Worm (Caenorhabditis elegans) whole organism, L4 larva: ENCODE data around the gene F28H6.6.

Experiments used
- D1046.2 ChIP-seq: fragments of 200-800 bp; sonication (Bioruptor generic); IDR thresholded peaks from 2 replicates; pipeline ENCODE4 v1.3.6; 2022; ENCODE audit warnings: missing genetic modification characterization, missing compliant biosample characterization
- F10B5.3 ChIP-seq: sonication (generic microtip); optimal IDR thresholded peaks from 2 replicates; lab custom pipeline; 2016; ENCODE audit warnings: mild to moderate bottlenecking, missing genetic modification characterization, missing compliant biosample characterization
- F26F4.8 ChIP-seq: fragments of 200-800 bp; sonication (Bioruptor generic); conservative IDR thresholded peaks from 2 replicates; pipeline ENCODE4 v1.3.6; 2022; ENCODE audit warnings: missing genetic modification characterization, missing compliant biosample characterization
- F44E2.7 ChIP-seq: fragments of 200-800 bp; sonication (Bioruptor generic); IDR thresholded peaks from 2 replicates; pipeline ENCODE4 v2.1.2; 2022; ENCODE audit warnings: missing genetic modification characterization, missing compliant biosample characterization
- R02D3.7 ChIP-seq: fragments of 150-350 bp; sonication (generic microtip); optimal IDR thresholded peaks from 3 replicates; lab custom pipeline; 2014; ENCODE audit warnings: missing biosample characterization, missing genetic modification characterization
- T26A8.4 ChIP-seq: fragments of 200-800 bp; sonication (Bioruptor generic); IDR thresholded peaks from 2 replicates; pipeline ENCODE4 v1.3.6; 2022; ENCODE audit warnings: missing genetic modification characterization, missing compliant biosample characterization
- Y105C5A.15 ChIP-seq: fragments of 200-800 bp; sonication (Bioruptor generic); IDR thresholded peaks from 2 replicates; pipeline ENCODE4 v1.3.6; 2022; ENCODE audit warnings: missing genetic modification characterization, missing compliant biosample characterization
- Y48G9A.11 ChIP-seq: fragments of 200-800 bp; sonication (Bioruptor generic); IDR thresholded peaks from 2 replicates; pipeline ENCODE4 v1.3.6; 2022; ENCODE audit warnings: missing genetic modification reagents, missing genetic modification characterization, missing compliant biosample characterization
- Y5F2A.4 ChIP-seq: fragments of 200-800 bp; sonication (Bioruptor generic); optimal IDR thresholded peaks from 2 replicates; lab custom pipeline; 2018; ENCODE audit warnings: mild to moderate bottlenecking, missing genetic modification characterization, missing compliant biosample characterization
- Y75B8A.6 ChIP-seq: fragments of 200-800 bp; sonication (Bioruptor generic); IDR thresholded peaks from 2 replicates; pipeline ENCODE4 v1.3.6; 2022; ENCODE audit warnings: missing genetic modification reagents, missing genetic modification characterization, missing compliant biosample characterization
- ZK546.5 ChIP-seq, 2 experiments: sonication (generic microtip); optimal IDR thresholded peaks; 2 replicates each; lab custom pipeline; 2017; ENCODE audit warnings: missing biosample characterization in 2 of 2, missing genetic modification characterization in 2 of 2
- aly-2 ChIP-seq: sonication (generic microtip); optimal IDR thresholded peaks from 2 replicates; lab custom pipeline; 2018; ENCODE audit warnings: missing biosample characterization, missing genetic modification characterization
- ama-1 ChIP-seq: fragments of 150-350 bp; optimal IDR thresholded peaks from 2 replicates; lab custom pipeline; 2014; ENCODE audit warnings: inconsistent platforms, mixed read lengths
- ceh-20 ChIP-seq: fragments of 200-800 bp; sonication (Bioruptor generic); IDR thresholded peaks from 2 replicates; pipeline ENCODE4 v1.3.6; 2022; ENCODE audit warnings: missing genetic modification reagents, missing genetic modification characterization, missing compliant biosample characterization
- ceh-28 ChIP-seq: fragments of 150-350 bp; optimal IDR thresholded peaks from 2 replicates; lab custom pipeline; 2014; ENCODE audit warnings: missing biosample characterization, missing genetic modification reagents, missing genetic modification characterization
- ceh-32 ChIP-seq: sonication (generic microtip); optimal IDR thresholded peaks from 2 replicates; lab custom pipeline; 2016; ENCODE audit warnings: mild to moderate bottlenecking, missing genetic modification characterization, missing compliant biosample characterization; ENCODE audit not compliant: poor library complexity
- ceh-44 ChIP-seq: fragments of 200-800 bp; sonication (Bioruptor generic); IDR thresholded peaks from 2 replicates; pipeline ENCODE4 v1.3.6; 2022; ENCODE audit warnings: missing genetic modification reagents, missing genetic modification characterization, missing compliant biosample characterization
- daf-12 ChIP-seq: fragments of 150-350 bp; optimal IDR thresholded peaks from 2 replicates; lab custom pipeline; 2014; ENCODE audit warnings: missing biosample characterization, missing genetic modification reagents, missing genetic modification characterization
- daf-19 ChIP-seq: fragments of 200-800 bp; sonication (Bioruptor generic); conservative IDR thresholded peaks from 2 replicates; pipeline ENCODE4 v1.3.6; 2022; ENCODE audit warnings: missing genetic modification characterization, missing compliant biosample characterization
- daf-8 ChIP-seq: fragments of 200-800 bp; sonication (Bioruptor generic); IDR thresholded peaks from 2 replicates; pipeline ENCODE4 v1.3.6; 2022; ENCODE audit warnings: missing genetic modification characterization, missing compliant biosample characterization
- dmd-8 ChIP-seq: fragments of 200-800 bp; sonication (Bioruptor generic); IDR thresholded peaks from 2 replicates; pipeline ENCODE4 v1.3.6; 2022; ENCODE audit warnings: missing genetic modification characterization, missing compliant biosample characterization
- dmd-9 ChIP-seq: fragments of 200-800 bp; sonication (Bioruptor generic); IDR thresholded peaks from 2 replicates; pipeline ENCODE4 v1.3.6; 2022; ENCODE audit warnings: missing genetic modification reagents, missing genetic modification characterization, missing compliant biosample characterization
- dpl-1 ChIP-seq: fragments of 150-350 bp; optimal IDR thresholded peaks from 2 replicates; lab custom pipeline; 2014; ENCODE audit warnings: missing biosample characterization, missing genetic modification reagents, missing genetic modification characterization
- dve-1 ChIP-seq: sonication (generic microtip); optimal IDR thresholded peaks from 2 replicates; lab custom pipeline; 2017; ENCODE audit warnings: antibody characterized with exemption, mild to moderate bottlenecking, missing genetic modification characterization, missing compliant biosample characterization; ENCODE audit not compliant: insufficient read depth
- egl-43 ChIP-seq: fragments of 200-800 bp; sonication (Bioruptor generic); IDR thresholded peaks from 2 replicates; pipeline ENCODE4 v1.3.6; 2022; ENCODE audit warnings: missing genetic modification reagents, missing genetic modification characterization, missing compliant biosample characterization
- fkh-10 ChIP-seq: fragments of 150-350 bp; optimal IDR thresholded peaks from 2 replicates; lab custom pipeline; 2014; ENCODE audit warnings: missing biosample characterization, missing genetic modification reagents, missing genetic modification characterization
- fos-1 ChIP-seq: fragments of 150-350 bp; optimal IDR thresholded peaks from 2 replicates; lab custom pipeline; 2014; ENCODE audit warnings: missing biosample characterization, missing genetic modification characterization
- gei-8 ChIP-seq: fragments of 200-800 bp; sonication (Bioruptor generic); optimal IDR thresholded peaks from 2 replicates; lab custom pipeline; 2018; ENCODE audit warnings: mild to moderate bottlenecking, missing genetic modification characterization, missing compliant biosample characterization
- hmg-1.1 ChIP-seq: fragments of 200-800 bp; sonication (Bioruptor generic); IDR thresholded peaks from 2 replicates; pipeline ENCODE4 v1.3.6; 2022; ENCODE audit warnings: missing genetic modification reagents, missing genetic modification characterization, missing compliant biosample characterization
- lin-1 ChIP-seq: fragments of 200-800 bp; sonication (Bioruptor generic); IDR thresholded peaks from 2 replicates; pipeline ENCODE4 v1.3.6; 2022; ENCODE audit warnings: missing genetic modification reagents, missing genetic modification characterization, missing compliant biosample characterization
- lin-15B ChIP-seq: fragments of 150-350 bp; sonication (generic microtip); optimal IDR thresholded peaks from 3 replicates; lab custom pipeline; 2014; ENCODE audit warnings: missing biosample characterization, missing genetic modification characterization
- lin-29 ChIP-seq: fragments of 200-800 bp; sonication (Bioruptor generic); IDR thresholded peaks from 2 replicates; pipeline ENCODE4 v1.3.6; 2022; ENCODE audit warnings: missing genetic modification reagents, missing genetic modification characterization, missing compliant biosample characterization
- madf-9 ChIP-seq: fragments of 200-800 bp; sonication (Bioruptor generic); conservative IDR thresholded peaks from 2 replicates; pipeline ENCODE4 v1.3.6; 2022; ENCODE audit warnings: missing genetic modification reagents, missing genetic modification characterization, missing compliant biosample characterization
- mdt-29 ChIP-seq: fragments of 200-800 bp; sonication (Bioruptor generic); IDR thresholded peaks from 2 replicates; pipeline ENCODE4 v1.3.6; 2022; ENCODE audit warnings: missing genetic modification reagents, missing genetic modification characterization, missing compliant biosample characterization
- mep-1 ChIP-seq: fragments of 150-350 bp; sonication (generic microtip); optimal IDR thresholded peaks from 3 replicates; lab custom pipeline; 2014; ENCODE audit warnings: missing biosample characterization, missing genetic modification characterization
- mxl-2 ChIP-seq: fragments of 200-800 bp; sonication (Bioruptor generic); conservative IDR thresholded peaks from 2 replicates; pipeline ENCODE4 v1.3.6; 2022; ENCODE audit warnings: missing genetic modification reagents, missing genetic modification characterization, missing compliant biosample characterization
- nhr-10 ChIP-seq: fragments of 150-350 bp; optimal IDR thresholded peaks from 2 replicates; lab custom pipeline; 2014; ENCODE audit warnings: missing biosample characterization, missing genetic modification characterization
- nhr-11 ChIP-seq: fragments of 150-350 bp; optimal IDR thresholded peaks from 2 replicates; lab custom pipeline; 2014; ENCODE audit warnings: missing biosample characterization, missing genetic modification characterization
- nhr-111 ChIP-seq: fragments of 200-800 bp; sonication (Bioruptor generic); optimal IDR thresholded peaks from 2 replicates; lab custom pipeline; 2018; ENCODE audit warnings: mild to moderate bottlenecking, missing genetic modification characterization, missing compliant biosample characterization
- nhr-237 ChIP-seq: sonication (generic microtip); optimal IDR thresholded peaks from 2 replicates; lab custom pipeline; 2017; ENCODE audit warnings: missing biosample characterization, missing genetic modification characterization
- nhr-41 ChIP-seq: fragments of 200-800 bp; sonication (Bioruptor generic); IDR thresholded peaks from 2 replicates; pipeline ENCODE4 v1.3.6; 2022; ENCODE audit warnings: missing genetic modification reagents, missing genetic modification characterization, missing compliant biosample characterization
- nhr-48 ChIP-seq: sonication (generic microtip); optimal IDR thresholded peaks from 2 replicates; lab custom pipeline; 2016; ENCODE audit warnings: mild to moderate bottlenecking, missing genetic modification characterization, missing compliant biosample characterization
- nhr-6 ChIP-seq: fragments of 150-350 bp; optimal IDR thresholded peaks from 2 replicates; lab custom pipeline; 2014; ENCODE audit warnings: missing biosample characterization, missing genetic modification characterization
- php-3 ChIP-seq: fragments of 200-800 bp; sonication (Bioruptor generic); IDR thresholded peaks from 2 replicates; pipeline ENCODE4 v1.3.6; 2022; ENCODE audit warnings: missing genetic modification reagents, missing genetic modification characterization, missing compliant biosample characterization
- rbr-2 ChIP-seq: sonication (generic microtip); optimal IDR thresholded peaks from 2 replicates; lab custom pipeline; 2016; ENCODE audit warnings: missing genotype, missing genetic modification characterization, missing compliant biosample characterization
- saeg-2 ChIP-seq: fragments of 200-800 bp; sonication (Bioruptor generic); IDR thresholded peaks from 2 replicates; pipeline ENCODE4 v1.3.6; 2022; ENCODE audit warnings: missing genetic modification reagents, missing genetic modification characterization, missing compliant biosample characterization
- set-16 ChIP-seq: fragments of 200-800 bp; sonication (Bioruptor generic); IDR thresholded peaks from 2 replicates; pipeline ENCODE4 v1.3.6; 2022; ENCODE audit warnings: missing genetic modification reagents, missing genetic modification characterization, missing compliant biosample characterization
- snpc-4 ChIP-seq: fragments of 150-350 bp; optimal IDR thresholded peaks from 2 replicates; lab custom pipeline; 2014; ENCODE audit warnings: missing biosample characterization, missing genetic modification characterization
- spr-3 ChIP-seq: fragments of 200-800 bp; sonication (Bioruptor generic); optimal IDR thresholded peaks from 2 replicates; lab custom pipeline; 2018; ENCODE audit warnings: mild to moderate bottlenecking, missing genetic modification characterization, missing compliant biosample characterization
- tra-1 ChIP-seq: fragments of 200-800 bp; sonication (Bioruptor generic); IDR thresholded peaks from 2 replicates; pipeline ENCODE4 v1.3.6; 2022; ENCODE audit warnings: missing genetic modification reagents, missing genetic modification characterization, missing compliant biosample characterization
- unc-130 ChIP-seq: sonication (generic microtip); optimal IDR thresholded peaks from 2 replicates; lab custom pipeline; 2016; ENCODE audit warnings: missing genetic modification reagents, missing genetic modification characterization, missing compliant biosample characterization
- zfp-2 ChIP-seq: sonication (generic microtip); optimal IDR thresholded peaks from 2 replicates; lab custom pipeline; 2016; ENCODE audit warnings: mild to moderate bottlenecking, missing genetic modification characterization, missing compliant biosample characterization
- zip-2 ChIP-seq: fragments of 150-350 bp; optimal IDR thresholded peaks from 2 replicates; lab custom pipeline; 2014; ENCODE audit warnings: missing biosample characterization, missing genetic modification characterization
- ztf-11 ChIP-seq: fragments of 150-350 bp; optimal IDR thresholded peaks from 2 replicates; lab custom pipeline; 2014; ENCODE audit warnings: missing biosample characterization, missing genetic modification characterization

F28H6.6 gene

ce11 chrX:14173850-14174249, 48.2 kb upstream of the F28H6.6 start, which contains the start of gene idhb-1 (continued):
- TF ChIP-seq Y48G9A.11 (GFP tag; lab: Robert Waterston, UW): no peak
- TF ChIP-seq mdt-29 (GFP tag; lab: Robert Waterston, UW): no peak
- no peak for TF ChIP-seq ztf-11
- TF ChIP-seq nhr-48 (tag; lab: Kevin White, UChicago): no peak
- TF ChIP-seq dpl-1: peak; percentile 68
- no peak for TF ChIP-seq set-16 (GFP tag; lab: Robert Waterston, UW)
- TF ChIP-seq R02D3.7 (tag; lab: Kevin White, UChicago): no peak
- TF ChIP-seq unc-130 (GFP tag; lab: Kevin White, UChicago): no peak
- no peak for TF ChIP-seq daf-19
- no peak for TF ChIP-seq ceh-20 (GFP tag; lab: Robert Waterston, UW)
- TF ChIP-seq dve-1: peak; percentile 85
- no peak for TF ChIP-seq Y105C5A.15
- TF ChIP-seq ceh-32 (tag; lab: Kevin White, UChicago): no peak
- no peak for TF ChIP-seq ZK546.5 (tag; optimal IDR thresholded peaks at IDR 0.05; lab: Kevin White, UChicago)
- TF ChIP-seq aly-2 (tag; lab: Kevin White, UChicago): no peak
- peak; percentile 42; the same call in 1 of the 2 replicates for TF ChIP-seq T26A8.4 (GFP tag; lab: Robert Waterston, UW)
- no peak for TF ChIP-seq php-3
- TF ChIP-seq zfp-2 (tag; lab: Kevin White, UChicago): no peak
- no peak for TF ChIP-seq F26F4.8 (GFP tag; lab: Robert Waterston, UW)
- TF ChIP-seq F10B5.3: no peak
- no peak for TF ChIP-seq saeg-2 (GFP tag; lab: Robert Waterston, UW)
- no peak for TF ChIP-seq lin-1 (GFP tag; lab: Robert Waterston, UW)
- peak; percentile 62 for TF ChIP-seq nhr-11 (tag; lab: Kevin White, UChicago)
- no peak for TF ChIP-seq nhr-111 (GFP tag; lab: Kevin White, UChicago)
- TF ChIP-seq nhr-237: no peak
- TF ChIP-seq D1046.2 (GFP tag; lab: Robert Waterston, UW): no peak
- TF ChIP-seq gei-8 (GFP tag; lab: Kevin White, UChicago): no peak
- no peak for TF ChIP-seq lin-15B (tag; lab: Kevin White, UChicago)
- TF ChIP-seq F44E2.7 (GFP tag; lab: Robert Waterston, UW): no peak
- TF ChIP-seq fos-1 (tag; lab: Kevin White, UChicago): no peak
- peak; percentile 51 for TF ChIP-seq ceh-28 (tag; lab: Kevin White, UChicago)
- peak; percentile 90 for TF ChIP-seq mep-1
- TF ChIP-seq nhr-10 (tag; lab: Kevin White, UChicago): no peak
- TF ChIP-seq Y5F2A.4: no peak
- no peak for TF ChIP-seq daf-8 (GFP tag; lab: Robert Waterston, UW)
- TF ChIP-seq mxl-2: no peak
- TF ChIP-seq zip-2 (tag; lab: Kevin White, UChicago): no peak
- TF ChIP-seq madf-9 (GFP tag; lab: Robert Waterston, UW): no peak
- no peak for TF ChIP-seq dmd-9 (GFP tag; lab: Robert Waterston, UW)
- no peak for TF ChIP-seq nhr-6 (tag; lab: Kevin White, UChicago)
- TF ChIP-seq ama-1 (lab: Kevin White, UChicago): no peak
- no peak for TF ChIP-seq dmd-8 (GFP tag; lab: Robert Waterston, UW)
- TF ChIP-seq nhr-41: no peak
- TF ChIP-seq fkh-10 (GFP tag; lab: Kevin White, UChicago): peak; percentile 25
- no peak for TF ChIP-seq daf-12 (tag; lab: Kevin White, UChicago)
- peak; percentile 20 for TF ChIP-seq spr-3 (GFP tag; lab: Kevin White, UChicago)
- TF ChIP-seq ceh-44 (GFP tag; lab: Robert Waterston, UW): no peak
- TF ChIP-seq snpc-4 (tag; lab: Kevin White, UChicago): peak; percentile 1
- no peak for TF ChIP-seq lin-29 (GFP tag; lab: Robert Waterston, UW)
- TF ChIP-seq Y75B8A.6 (GFP tag; lab: Robert Waterston, UW): no peak
- no peak for TF ChIP-seq tra-1
- TF ChIP-seq egl-43 (GFP tag; lab: Robert Waterston, UW): no peak
- peak; percentile 71 for TF ChIP-seq rbr-2 (tag; lab: Kevin White, UChicago)
- TF ChIP-seq hmg-1.1 (GFP tag; lab: Robert Waterston, UW): peak; percentile 71; the same call in 1 of the 2 replicates
